Worm (Caenorhabditis elegans): Measurements from ENCODE around the gene R05G9.3.

Gene R05G9.3

DNA sequence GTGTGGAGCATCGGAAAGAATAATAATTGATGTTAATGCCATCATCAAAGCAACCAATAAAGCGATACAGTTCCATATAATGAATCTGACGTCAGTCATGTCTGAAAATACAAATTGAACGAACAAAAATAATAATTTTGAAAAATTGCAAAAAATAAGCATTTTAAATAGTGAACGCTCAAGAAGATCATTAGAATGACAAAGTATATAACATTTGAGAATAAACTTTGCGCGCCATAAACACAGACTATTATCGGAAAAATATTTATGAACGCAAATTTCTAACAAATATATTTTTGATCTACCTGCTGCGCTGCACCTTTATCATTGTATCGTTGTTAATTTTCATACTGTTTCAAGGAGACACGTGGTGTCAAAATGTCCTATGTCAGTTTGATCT is at the start of gene R05G9.3:
R05G9.3 (minus strand) TSS at position 101 of the 400 bp plus-strand sequence.
- TF ChIP-seq unc-62 (GFP tag; optimal IDR thresholded peaks at IDR 0.05) (no peak), dpl-1 (GFP tag; optimal IDR thresholded peaks at IDR 0.05) (no peak), elt-3 (tag; optimal IDR thresholded peaks at IDR 0.05) (no peak), hlh-17 (GFP tag; optimal IDR thresholded peaks at IDR 0.05; ENCODE audit: borderline replicate concordance) (no peak), nhr-84 (tag; optimal IDR thresholded peaks at IDR 0.05) (no peak), aly-2 (tag; optimal IDR thresholded peaks at IDR 0.05) (no peak), blmp-1 (tag; optimal IDR thresholded peaks at IDR 0.05) (no peak), ceh-8 (GFP tag; optimal IDR thresholded peaks at IDR 0.05) (no peak), ceh-90 (tag; optimal IDR thresholded peaks at IDR 0.05) (no peak)

DNA sequence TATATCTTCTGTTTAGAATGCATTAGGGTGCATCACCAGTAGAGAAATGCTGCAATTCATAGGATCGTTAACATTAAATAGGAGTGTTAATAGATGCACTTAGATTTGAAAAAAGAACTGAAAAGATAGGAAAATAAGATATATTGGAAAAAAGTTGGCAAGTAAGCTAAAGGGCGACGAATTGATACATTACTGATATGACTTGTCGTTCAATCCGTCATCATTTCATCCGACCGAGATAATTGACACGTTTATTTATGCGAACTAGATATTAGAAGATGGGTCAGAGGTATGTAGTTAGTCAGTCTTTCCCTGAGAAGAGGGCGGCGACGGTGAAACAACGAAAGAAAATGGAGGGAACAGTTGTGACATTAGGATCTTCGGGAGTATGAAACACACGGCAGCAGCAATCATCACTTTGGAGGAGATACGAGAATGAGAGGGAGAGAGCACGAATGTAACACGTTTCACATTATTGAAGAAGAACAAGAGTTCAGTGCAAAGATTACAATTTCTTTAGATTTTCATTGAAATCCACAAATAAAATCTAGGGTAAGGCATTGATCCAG is 43.6 kb upstream of the R05G9.3 start, which contains the start of gene lron-15:
lron-15 (minus strand) TSS at position 51 of the 569 bp plus-strand sequence.
- TF ChIP-seq lin-14 (GFP tag; optimal IDR thresholded peaks at IDR 0.05) (peak; percentile 19), zip-4 (GFP tag; optimal IDR thresholded peaks at IDR 0.05) (no peak)

DNA sequence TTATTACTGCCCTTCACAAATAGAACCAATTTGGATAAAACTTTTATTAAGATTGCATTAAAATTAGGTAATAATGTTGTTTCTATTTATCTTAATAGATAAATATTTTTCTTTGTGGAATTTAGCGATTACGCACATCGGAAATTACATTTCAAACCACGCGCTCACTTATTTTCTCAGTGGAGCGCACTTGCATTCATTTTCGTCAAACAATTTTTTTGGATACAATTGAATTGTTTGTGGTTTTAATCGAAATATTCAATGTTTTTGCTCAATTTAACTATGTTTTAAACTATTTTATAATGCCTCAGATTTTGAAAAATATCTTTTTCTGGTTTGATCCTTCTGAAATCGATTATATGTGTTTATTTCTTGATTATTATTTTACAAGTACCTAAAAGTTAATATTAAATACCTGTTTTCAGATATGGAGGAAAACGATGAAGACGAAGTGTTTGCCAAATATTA is 34.7 kb upstream of the R05G9.3 start, which contains the start of gene utp-20:
utp-20 (plus strand) TSS at position 418 of the 468 bp plus-strand sequence.
- TF ChIP-seq lin-39 (tag; optimal IDR thresholded peaks at IDR 0.05) = peak; percentile 2
- TF ChIP-seq nhr-85 (tag) = peak; percentile 65
- peak; percentile 69 to 82 for TF ChIP-seq lsy-2 (tag; optimal IDR thresholded peaks at IDR 0.05)
- TF ChIP-seq efl-1 (optimal IDR thresholded peaks at IDR 0.05) = peak; percentile 81 to 92
- TF ChIP-seq efl-1 (GFP tag; optimal IDR thresholded peaks at IDR 0.05 in 1 of 2) = peak; percentile 92 to 99
- TF ChIP-seq unc-30 (tag; optimal IDR thresholded peaks at IDR 0.05) = no peak
- TF ChIP-seq ztf-4 (tag; optimal IDR thresholded peaks at IDR 0.05) = no peak
- TF ChIP-seq ceh-90 (tag; optimal IDR thresholded peaks at IDR 0.05) = no peak
- no peak for TF ChIP-seq ets-5 (GFP tag; IDR thresholded peaks at IDR 0.05)
- TF ChIP-seq ama-1 (optimal IDR thresholded peaks at IDR 0.05) = no peak
- TF ChIP-seq lin-13 (GFP tag; optimal IDR thresholded peaks at IDR 0.05) = no peak
- TF ChIP-seq swsn-7 (tag; optimal IDR thresholded peaks at IDR 0.05) = peak; percentile 50
- peak; percentile 30 for TF ChIP-seq F16B12.6 (tag; optimal IDR thresholded peaks at IDR 0.05)
- TF ChIP-seq sup-37 (GFP tag; optimal IDR thresholded peaks at IDR 0.05) = no peak
- no peak for TF ChIP-seq ceh-63 (GFP tag; optimal IDR thresholded peaks at IDR 0.05)
- no peak for TF ChIP-seq nhr-84 (tag; optimal IDR thresholded peaks at IDR 0.05)
- peak in 2 of 3 experiments; percentile 4 to 43 for TF ChIP-seq ceh-82 (tag; optimal IDR thresholded peaks at IDR 0.05)
- TF ChIP-seq nhr-90 (tag; optimal IDR thresholded peaks at IDR 0.05; ENCODE audit: poor library complexity) = peak; percentile 55
- TF ChIP-seq skn-1 (tag; optimal IDR thresholded peaks at IDR 0.05) = peak; percentile 59
- TF ChIP-seq lin-14 (GFP tag; optimal IDR thresholded peaks at IDR 0.05) = peak; percentile 60
- no peak for TF ChIP-seq alr-1 (tag; optimal IDR thresholded peaks at IDR 0.05; ENCODE audit: borderline replicate concordance)
- TF ChIP-seq snu-23 (GFP tag; optimal IDR thresholded peaks at IDR 0.05) = peak; percentile 67
- TF ChIP-seq dpl-1 (GFP tag; optimal IDR thresholded peaks at IDR 0.05) = peak; percentile 83 to 93 (median 92)
- no peak for TF ChIP-seq snpc-4 (tag; optimal IDR thresholded peaks at IDR 0.05)
- no peak for TF ChIP-seq nhr-12 (tag; optimal IDR thresholded peaks at IDR 0.05)
- TF ChIP-seq lir-3 (tag; optimal IDR thresholded peaks at IDR 0.05; ENCODE audit: poor library complexity) = no peak
- TF ChIP-seq nhr-28 (tag; optimal IDR thresholded peaks at IDR 0.05) = no peak
- TF ChIP-seq elt-3 (tag; optimal IDR thresholded peaks at IDR 0.05) = peak in 1 of 6 experiments; percentile 35
- no peak for TF ChIP-seq vab-15 (tag; optimal IDR thresholded peaks at IDR 0.05)
- TF ChIP-seq irx-1 (tag; optimal IDR thresholded peaks at IDR 0.05) = no peak
- TF ChIP-seq unc-98 (GFP tag; IDR thresholded peaks at IDR 0.05) = no peak
- TF ChIP-seq nhr-20 (tag; optimal IDR thresholded peaks at IDR 0.05) = peak; percentile 46
- TF ChIP-seq unc-130 (tag; optimal IDR thresholded peaks at IDR 0.05) = peak; percentile 19
- no peak for TF ChIP-seq pax-3 (tag; optimal IDR thresholded peaks at IDR 0.05)
- TF ChIP-seq mef-2 (tag; optimal IDR thresholded peaks at IDR 0.05) = no peak
- TF ChIP-seq ceh-8 (GFP tag; optimal IDR thresholded peaks at IDR 0.05) = no peak
- no peak for TF ChIP-seq jun-1 (tag; optimal IDR thresholded peaks at IDR 0.05)
- TF ChIP-seq zip-4 (GFP tag; optimal IDR thresholded peaks at IDR 0.05) = no peak
- peak; percentile 66 for TF ChIP-seq nhr-71 (tag; optimal IDR thresholded peaks at IDR 0.05)
- TF ChIP-seq sox-4 (tag; optimal IDR thresholded peaks at IDR 0.05) = no peak
- no peak for TF ChIP-seq nhr-77 (tag; optimal IDR thresholded peaks at IDR 0.05)
- TF ChIP-seq ceh-88 (GFP tag; IDR thresholded peaks at IDR 0.05) = no peak
- no peak for TF ChIP-seq Y116A8C.19 (tag; optimal IDR thresholded peaks at IDR 0.05; ENCODE audit: borderline replicate concordance)
- peak; percentile 22 for TF ChIP-seq lin-15B (tag; optimal IDR thresholded peaks at IDR 0.05)

Measured in whole organism, L1 larva.